Fruit fly (Drosophila melanogaster): ENCODE measurements around the gene CG12948.

dm6 chr3R:9779764-9780163 lies 32.2 kb upstream of the CG12948 start, which contains the start of gene CG12947:
- TF ChIP-seq Ets96B (tag; optimal IDR thresholded peaks at IDR 0.05), result no peak
- TF ChIP-seq CG6808 (GFP tag; optimal IDR thresholded peaks at IDR 0.05), result no peak
- TF ChIP-seq OdsH (GFP tag; optimal IDR thresholded peaks at IDR 0.05), result no peak
- no peak for TF ChIP-seq Eip75B (GFP tag; optimal IDR thresholded peaks at IDR 0.05)
- TF ChIP-seq Smox (GFP tag; optimal IDR thresholded peaks at IDR 0.05), result no peak
- TF ChIP-seq CG6854 (GFP tag; optimal IDR thresholded peaks at IDR 0.05), result no peak
- no peak for TF ChIP-seq cyc (GFP tag; optimal IDR thresholded peaks at IDR 0.05)
- peak; percentile 27; the same call in 1 of the 2 replicates for TF ChIP-seq CG15336 (GFP tag; IDR thresholded peaks at IDR 0.05)
- TF ChIP-seq achi (GFP tag; optimal IDR thresholded peaks at IDR 0.05), result no peak
- TF ChIP-seq CG8119 (GFP tag; IDR thresholded peaks at IDR 0.05), result no peak
- no peak for TF ChIP-seq CG11902 (GFP tag; optimal IDR thresholded peaks at IDR 0.05)
- no peak for TF ChIP-seq Sox14 (GFP tag; optimal IDR thresholded peaks at IDR 0.05)
- TF ChIP-seq Blimp-1 (GFP tag; optimal IDR thresholded peaks at IDR 0.05), result no peak
- no peak for TF ChIP-seq CG6163 (GFP tag; IDR thresholded peaks at IDR 0.05)

Data from whole organism, prepupa.